Fruit fly (Drosophila melanogaster) whole organism, embryonic: ENCODE measurements around the gene Ilp6.

Source experiments
- Atf6 ChIP-seq: fragments of 200-800 bp; sonication (Bioruptor generic); IDR thresholded peaks from 2 replicates; pipeline ENCODE4 v1.3.6; 2022; ENCODE audit warnings: missing biosample characterization, missing genetic modification characterization
- Bdp1 ChIP-seq: fragments of 200-800 bp; sonication (Bioruptor generic); optimal IDR thresholded peaks from 3 replicates; lab custom pipeline; 2016; ENCODE audit warnings: missing biosample characterization, missing genetic modification characterization
- CG10321 ChIP-seq: fragments of 200-800 bp; sonication (Bioruptor generic); IDR thresholded peaks from 2 replicates; pipeline ENCODE4 v1.3.6; 2022; ENCODE audit warnings: missing biosample characterization, missing genetic modification characterization
- CG10543 ChIP-seq: fragments of 200-800 bp; sonication (Bioruptor generic); optimal IDR thresholded peaks from 3 replicates; lab custom pipeline; 2017; ENCODE audit warnings: missing biosample characterization, mild to moderate bottlenecking, missing genetic modification characterization, moderate library complexity
- CG10565 ChIP-seq: fragments of 200-800 bp; sonication (Bioruptor generic); optimal IDR thresholded peaks from 3 replicates; lab custom pipeline; 2016; ENCODE audit warnings: missing biosample characterization, mild to moderate bottlenecking, missing genetic modification characterization
- CG11560 ChIP-seq: fragments of 200-800 bp; sonication (Bioruptor generic); IDR thresholded peaks from 3 replicates; pipeline ENCODE4 v1.3.6; 2022; ENCODE audit warnings: missing biosample characterization, missing genetic modification characterization
- CG11723 ChIP-seq: fragments of 200-800 bp; sonication (Bioruptor generic); optimal IDR thresholded peaks from 2 replicates; lab custom pipeline; 2017; ENCODE audit warnings: missing biosample characterization, mild to moderate bottlenecking, missing genetic modification characterization
- CG16815 ChIP-seq: fragments of 200-800 bp; sonication (Bioruptor generic); optimal IDR thresholded peaks from 3 replicates; lab custom pipeline; 2017; ENCODE audit warnings: missing biosample characterization, mild to moderate bottlenecking, missing genetic modification characterization
- CG1792 ChIP-seq: fragments of 200-800 bp; sonication (Bioruptor generic); optimal IDR thresholded peaks from 2 replicates; lab custom pipeline; 2016; ENCODE audit warnings: missing biosample characterization, missing genetic modification characterization
- CG3163 ChIP-seq: fragments of 200-800 bp; sonication (Bioruptor generic); optimal IDR thresholded peaks from 3 replicates; lab custom pipeline; 2016; ENCODE audit warnings: missing biosample characterization, missing genetic modification characterization
- CG42726 ChIP-seq: fragments of 200-800 bp; sonication (Bioruptor generic); IDR thresholded peaks from 2 replicates; pipeline ENCODE4 v1.3.6; 2022; ENCODE audit warnings: missing biosample characterization, missing genetic modification characterization; ENCODE audit not compliant: partially characterized antibody
- CG43689 ChIP-seq: fragments of 200-800 bp; sonication (Bioruptor generic); IDR thresholded peaks from 2 replicates; pipeline ENCODE4 v1.3.6; 2022; ENCODE audit warnings: missing biosample characterization, missing genetic modification characterization
- CG6813 ChIP-seq: fragments of 200-800 bp; sonication (Bioruptor generic); optimal IDR thresholded peaks from 2 replicates; lab custom pipeline; 2017; ENCODE audit warnings: missing biosample characterization, missing genetic modification characterization, mild to moderate bottlenecking, moderate library complexity, missing genetic modification reagents
- CG6854 ChIP-seq: fragments of 200-800 bp; sonication (Bioruptor generic); optimal IDR thresholded peaks from 3 replicates; lab custom pipeline; 2017; ENCODE audit warnings: missing biosample characterization, mild to moderate bottlenecking, missing genetic modification characterization
- CG7786 ChIP-seq: fragments of 200-800 bp; sonication (Bioruptor generic); optimal IDR thresholded peaks from 2 replicates; lab custom pipeline; 2016; ENCODE audit warnings: missing biosample characterization, missing genetic modification characterization
- Dll ChIP-seq: fragments of 200-800 bp; sonication (Bioruptor generic); IDR thresholded peaks from 4 replicates; pipeline ENCODE4 v1.3.6; 2022; ENCODE audit warnings: missing biosample characterization, missing genetic modification characterization; ENCODE audit not compliant: partially characterized antibody
- Fer1 ChIP-seq: fragments of 200-800 bp; sonication (Bioruptor generic); optimal IDR thresholded peaks from 2 replicates; lab custom pipeline; 2017; ENCODE audit warnings: missing biosample characterization, mild to moderate bottlenecking, missing genetic modification characterization
- HLH4C ChIP-seq: fragments of 200-800 bp; sonication (Bioruptor generic); IDR thresholded peaks from 3 replicates; pipeline ENCODE4 v1.3.6; 2022; ENCODE audit warnings: missing biosample characterization, missing genetic modification characterization; ENCODE audit not compliant: partially characterized antibody
- HmgZ ChIP-seq: fragments of 200-800 bp; sonication (Bioruptor generic); optimal IDR thresholded peaks from 2 replicates; lab custom pipeline; 2018; ENCODE audit warnings: missing biosample characterization, mild to moderate bottlenecking, missing genetic modification characterization
- Jarid2 ChIP-seq: fragments of 200-800 bp; sonication (Bioruptor generic); optimal IDR thresholded peaks from 3 replicates; lab custom pipeline; 2017; ENCODE audit warnings: mild to moderate bottlenecking, missing biosample characterization, missing genetic modification reagents, missing genetic modification characterization
- Lhr ChIP-seq: fragments of 200-800 bp; sonication (Bioruptor generic); optimal IDR thresholded peaks from 3 replicates; lab custom pipeline; 2017; ENCODE audit warnings: mild to moderate bottlenecking, missing biosample characterization, missing genetic modification reagents, missing genetic modification characterization
- Neu2 ChIP-seq: fragments of 200-800 bp; sonication (Bioruptor generic); optimal IDR thresholded peaks from 3 replicates; lab custom pipeline; 2016; ENCODE audit warnings: missing biosample characterization, missing genetic modification characterization, borderline replicate concordance
- Optix ChIP-seq: fragments of 200-800 bp; sonication (Bioruptor generic); IDR thresholded peaks from 3 replicates; pipeline ENCODE4 v1.3.6; 2022; ENCODE audit warnings: missing biosample characterization, missing genetic modification characterization
- PHDP ChIP-seq: fragments of 200-800 bp; sonication (Bioruptor generic); optimal IDR thresholded peaks from 3 replicates; lab custom pipeline; 2018; ENCODE audit warnings: missing biosample characterization, mild to moderate bottlenecking, missing genetic modification characterization, moderate library complexity
- ac ChIP-seq: fragments of 200-800 bp; sonication (Bioruptor generic); optimal IDR thresholded peaks from 3 replicates; lab custom pipeline; 2017; ENCODE audit warnings: missing biosample characterization, mild to moderate bottlenecking, missing genetic modification characterization
- aop ChIP-seq: fragments of 200-800 bp; sonication (Bioruptor generic); IDR thresholded peaks from 2 replicates; pipeline ENCODE4 v1.3.6; 2022; ENCODE audit warnings: missing biosample characterization, missing genetic modification characterization
- ap ChIP-seq: fragments of 200-800 bp; sonication (Bioruptor generic); IDR thresholded peaks from 2 replicates; pipeline ENCODE4 v1.3.6; 2022; ENCODE audit warnings: missing biosample characterization, missing genetic modification characterization
- ash1 ChIP-seq: fragments of 200-800 bp; sonication (Bioruptor generic); optimal IDR thresholded peaks from 2 replicates; lab custom pipeline; 2018; ENCODE audit warnings: missing biosample characterization, mild to moderate bottlenecking, missing genetic modification characterization
- az2 ChIP-seq: fragments of 200-800 bp; sonication (Bioruptor generic); optimal IDR thresholded peaks from 3 replicates; lab custom pipeline; 2016; ENCODE audit warnings: missing biosample characterization, missing genetic modification characterization
- btn ChIP-seq: fragments of 200-800 bp; sonication (Bioruptor generic); optimal IDR thresholded peaks from 2 replicates; lab custom pipeline; 2016; ENCODE audit warnings: missing biosample characterization, missing genetic modification characterization
- chm ChIP-seq: fragments of 200-800 bp; sonication (Bioruptor generic); IDR thresholded peaks from 2 replicates; pipeline ENCODE4 v1.3.6; 2022; ENCODE audit warnings: missing biosample characterization, missing genetic modification characterization
- croc ChIP-seq: fragments of 200-800 bp; sonication (Bioruptor generic); conservative IDR thresholded peaks from 3 replicates; pipeline ENCODE4 v1.3.6; 2022; ENCODE audit warnings: missing biosample characterization, missing genetic modification characterization
- crol ChIP-seq: fragments of 200-800 bp; sonication (Bioruptor generic); IDR thresholded peaks from 2 replicates; pipeline ENCODE4 v1.3.6; 2022; ENCODE audit warnings: missing biosample characterization, missing genetic modification characterization
- gcm ChIP-seq: fragments of 200-800 bp; sonication (Bioruptor generic); optimal IDR thresholded peaks from 2 replicates; lab custom pipeline; 2019; ENCODE audit warnings: missing biosample characterization, mild to moderate bottlenecking, missing genetic modification characterization, moderate library complexity
- grau ChIP-seq: fragments of 200-800 bp; optimal IDR thresholded peaks from 3 replicates; lab custom pipeline; 2019; ENCODE audit warnings: missing biosample characterization, mild to moderate bottlenecking, missing genetic modification characterization, moderate library complexity
- gro ChIP-seq: fragments of 200-800 bp; sonication (Bioruptor generic); optimal IDR thresholded peaks from 2 replicates; lab custom pipeline; 2016; ENCODE audit warnings: missing biosample characterization, missing genetic modification characterization
- lab ChIP-seq: fragments of 200-800 bp; sonication (Bioruptor generic); optimal IDR thresholded peaks from 3 replicates; lab custom pipeline; 2017; ENCODE audit warnings: missing biosample characterization, missing genetic modification characterization, mild to moderate bottlenecking, moderate library complexity, missing genetic modification reagents
- lov ChIP-seq, 2 experiments: fragments of 200-800 bp in 1 of 2; fragments of >200 bp in 1 of 2; sonication (Bioruptor generic) in 1 of 2; IDR thresholded peaks in 1 of 2; optimal IDR thresholded peaks in 1 of 2; 2 replicates in 1 of 2; 3 replicates in 1 of 2; pipeline versions ENCODE4 v1.3.6 to Lab custom; 2017 to 2022; ENCODE audit warnings: missing biosample characterization in 1 of 2, missing genetic modification characterization in 1 of 2
- mirr ChIP-seq: fragments of 200-800 bp; sonication (Bioruptor generic); optimal IDR thresholded peaks from 3 replicates; lab custom pipeline; 2018; ENCODE audit warnings: missing biosample characterization, mild to moderate bottlenecking, missing genetic modification characterization
- psq ChIP-seq: fragments of 200-800 bp; sonication (Bioruptor generic); optimal IDR thresholded peaks from 2 replicates; lab custom pipeline; 2017; ENCODE audit warnings: missing biosample characterization, missing genetic modification characterization
- sens ChIP-seq: fragments of 200-800 bp; sonication (Bioruptor generic); peaks from one replicate; lab custom pipeline; 2016; ENCODE audit warnings: missing biosample characterization, missing genetic modification characterization
- seq ChIP-seq: fragments of 200-800 bp; sonication (Bioruptor generic); IDR thresholded peaks from 2 replicates; pipeline ENCODE4 v1.3.6; 2022; ENCODE audit warnings: missing biosample characterization, missing genetic modification characterization
- sim ChIP-seq: fragments of 200-800 bp; sonication (Bioruptor generic); IDR thresholded peaks from 2 replicates; pipeline ENCODE4 v1.3.6; 2022; ENCODE audit warnings: missing biosample characterization, missing genetic modification characterization
- slp2 ChIP-seq: fragments of 200-800 bp; sonication (Bioruptor generic); optimal IDR thresholded peaks from 2 replicates; lab custom pipeline; 2016; ENCODE audit warnings: missing biosample characterization, missing genetic modification characterization
- stc ChIP-seq: fragments of 200-800 bp; sonication (Bioruptor generic); IDR thresholded peaks from 2 replicates; pipeline ENCODE4 v1.3.6; 2022; ENCODE audit warnings: missing biosample characterization, missing genetic modification characterization
- sug ChIP-seq: fragments of 200-800 bp; optimal IDR thresholded peaks from 2 replicates; lab custom pipeline; 2019; ENCODE audit warnings: missing biosample characterization, mild to moderate bottlenecking, missing genetic modification characterization, moderate library complexity
- tap ChIP-seq: fragments of 200-800 bp; optimal IDR thresholded peaks from 3 replicates; lab custom pipeline; 2019; ENCODE audit warnings: missing biosample characterization, mild to moderate bottlenecking, missing genetic modification characterization, moderate library complexity
- unc-4 ChIP-seq: fragments of 200-800 bp; sonication (Bioruptor generic); IDR thresholded peaks from 2 replicates; pipeline ENCODE4 v1.3.6; 2022; ENCODE audit warnings: missing biosample characterization, missing genetic modification characterization; ENCODE audit not compliant: partially characterized antibody
- vvl ChIP-seq: fragments of 200-800 bp; sonication (Bioruptor generic); IDR thresholded peaks from 2 replicates; pipeline ENCODE4 v1.3.6; 2022; ENCODE audit warnings: missing biosample characterization, missing genetic modification characterization
- zen2 ChIP-seq: fragments of 200-800 bp; sonication (Bioruptor generic); IDR thresholded peaks from 3 replicates; pipeline ENCODE4 v1.3.6; 2022; ENCODE audit warnings: missing biosample characterization, missing genetic modification characterization; ENCODE audit not compliant: partially characterized antibody

Ilp6 gene

DNA sequence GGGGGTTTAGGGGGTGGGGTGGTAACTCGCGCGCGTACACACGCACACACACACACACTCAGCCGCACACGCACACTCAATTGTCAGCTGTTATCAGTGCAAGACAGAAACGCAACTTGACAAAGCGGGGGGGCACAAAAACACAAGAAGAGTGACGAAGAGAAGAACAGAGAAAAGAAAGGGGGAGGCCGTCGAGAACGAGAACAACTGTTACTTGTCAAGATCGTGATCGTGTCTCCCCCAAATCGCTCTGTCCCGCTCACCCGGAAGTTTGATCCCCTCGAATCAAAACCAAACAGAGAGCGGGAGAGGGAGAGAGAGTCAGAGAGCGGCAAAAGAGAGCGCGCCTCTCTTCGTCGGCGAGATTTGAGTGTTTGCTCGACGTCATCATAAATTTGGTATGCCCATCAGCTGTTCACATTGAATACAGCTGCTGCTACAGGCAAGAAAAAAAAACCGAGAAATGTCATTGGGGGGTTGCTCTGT lies 17.1 kb downstream of the Ilp6 start (continued):
- TF ChIP-seq Dll: peak; percentile 23; the same call in 1 of the 4 replicates
- TF ChIP-seq gcm (GFP tag; lab: Kevin White, UChicago): peak; percentile 27
- TF ChIP-seq lov (optimal IDR thresholded peaks at IDR 0.05; lab: Kevin White, UChicago): no peak
- no peak for TF ChIP-seq lov (GFP tag; IDR thresholded peaks at IDR 0.05; lab: Robert Waterston, UW)
- no peak for TF ChIP-seq ac (GFP tag; lab: Kevin White, UChicago)
- TF ChIP-seq ap: no peak
- TF ChIP-seq CG6813 (GFP tag; lab: Kevin White, UChicago): peak; percentile 22
- no peak for TF ChIP-seq ash1 (GFP tag; lab: Kevin White, UChicago)
- no peak for TF ChIP-seq Optix (GFP tag; lab: Robert Waterston, UW)
- peak; percentile 46; the same call in 1 of the 2 replicates for TF ChIP-seq unc-4 (GFP tag; lab: Robert Waterston, UW)
- TF ChIP-seq CG11560 (tag; lab: Robert Waterston, UW): no peak
- 0 out of 2 replicates have a peak, but pooled peaks have one; percentile 16 for TF ChIP-seq Atf6 (GFP tag; lab: Robert Waterston, UW)
- TF ChIP-seq btn (GFP tag; lab: Kevin White, UChicago): no peak
- peak; percentile 73 for TF ChIP-seq zen2 (GFP tag; lab: Robert Waterston, UW)
- TF ChIP-seq CG3163 (GFP tag; lab: Kevin White, UChicago): peak; percentile 94
- no peak for TF ChIP-seq Bdp1 (GFP tag; lab: Kevin White, UChicago)
- no peak for TF ChIP-seq CG10565 (GFP tag; lab: Kevin White, UChicago)
- TF ChIP-seq sug (tag; lab: Kevin White, UChicago): peak; percentile 94
- peak; percentile 97 for TF ChIP-seq aop (GFP tag; lab: Robert Waterston, UW)
- TF ChIP-seq CG1792 (GFP tag; lab: Kevin White, UChicago): no peak
- no peak for TF ChIP-seq CG10321 (GFP tag; lab: Robert Waterston, UW)
- no peak; the same call in 1 of the 2 replicates for TF ChIP-seq seq (GFP tag; lab: Robert Waterston, UW)
- TF ChIP-seq CG11723 (GFP tag; lab: Kevin White, UChicago): no peak
- TF ChIP-seq stc (GFP tag; lab: Robert Waterston, UW): peak; percentile 17; the same call in 1 of the 2 replicates
- TF ChIP-seq slp2 (GFP tag; lab: Kevin White, UChicago): no peak
- no peak for TF ChIP-seq HLH4C
- peak; percentile 29 for TF ChIP-seq CG6854 (GFP tag; lab: Kevin White, UChicago)
- no peak for TF ChIP-seq tap
- no peak for TF ChIP-seq croc (GFP tag; lab: Robert Waterston, UW)
- TF ChIP-seq az2 (GFP tag; lab: Kevin White, UChicago): no peak
- TF ChIP-seq chm (GFP tag; lab: Robert Waterston, UW): 0 out of 2 replicates have a peak, but pooled peaks have one; percentile 54
- no peak for TF ChIP-seq sim (GFP tag; lab: Robert Waterston, UW)
- TF ChIP-seq CG43689 (GFP tag; lab: Robert Waterston, UW): no peak
- peak; percentile 58 for TF ChIP-seq mirr (GFP tag; lab: Kevin White, UChicago)
- peak; percentile 30 for TF ChIP-seq psq (GFP tag; lab: Kevin White, UChicago)
- TF ChIP-seq grau (tag; lab: Kevin White, UChicago): no peak
- no peak for TF ChIP-seq Neu2 (GFP tag; lab: Kevin White, UChicago)
- peak; percentile 15 for TF ChIP-seq lab (GFP tag; lab: Kevin White, UChicago)
- TF ChIP-seq HmgZ (tag; lab: Kevin White, UChicago): peak; percentile 36
- peak; percentile 11 for TF ChIP-seq CG10543 (GFP tag; lab: Kevin White, UChicago)
- no peak for TF ChIP-seq gro
- peak; percentile 29; the same call in 1 of the 2 replicates for TF ChIP-seq vvl (GFP tag; lab: Robert Waterston, UW)
- peak; percentile 33 for TF ChIP-seq PHDP (tag; lab: Kevin White, UChicago)
- TF ChIP-seq sens (GFP tag; lab: Kevin White, UChicago): peak; percentile 74
- TF ChIP-seq CG7786 (GFP tag; lab: Kevin White, UChicago): no peak
- TF ChIP-seq CG42726: 0 out of 2 replicates have a peak, but pooled peaks have one; percentile 21
- TF ChIP-seq Jarid2: no peak
- no peak for TF ChIP-seq Lhr (GFP tag; lab: Kevin White, UChicago)
- no peak for TF ChIP-seq CG16815 (GFP tag; lab: Kevin White, UChicago)
- peak; percentile 13 for TF ChIP-seq Fer1
- TF ChIP-seq crol (GFP tag; lab: Robert Waterston, UW): peak; percentile 91
